Fruit fly (Drosophila melanogaster): Measurements from ENCODE around the gene CG14777.
A peak's percentile ranks its signal among the peaks of the same experiment; 100 is the strongest.

The CG14777 gene

DNA sequence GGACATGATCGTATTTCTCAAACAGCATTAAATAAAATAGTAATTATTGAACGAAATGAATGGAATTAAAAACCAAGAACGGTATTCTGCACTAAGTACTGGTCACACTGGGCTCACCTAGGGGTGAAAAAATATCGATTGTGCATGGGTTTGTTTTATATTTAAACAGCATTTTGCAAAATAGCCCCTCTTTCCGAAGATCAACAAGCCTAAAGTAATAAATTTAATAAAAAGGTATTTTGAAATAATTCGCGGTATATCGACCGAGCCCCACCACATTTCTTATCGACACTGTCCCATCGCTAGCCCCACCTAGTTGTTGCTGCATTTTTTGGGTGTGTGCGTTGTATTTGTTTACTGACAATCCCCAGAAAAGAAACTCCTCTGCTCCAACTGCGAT is 4.6 kb downstream of the CG14777 start, which contains the start of gene pck (continued):
- TF ChIP-seq CG8388 (GFP tag; optimal IDR thresholded peaks at IDR 0.05) (peak; percentile 64), lov (optimal IDR thresholded peaks at IDR 0.05) (no peak), lov (GFP tag; IDR thresholded peaks at IDR 0.05) (peak; percentile 75; the same call in 1 of the 3 replicates), Hmx (GFP tag; optimal IDR thresholded peaks at IDR 0.05) (no peak), CG2116 (GFP tag; optimal IDR thresholded peaks at IDR 0.05) (peak; percentile 78), ham (GFP tag; IDR thresholded peaks at IDR 0.05) (no peak), Camta (GFP tag; optimal IDR thresholded peaks at IDR 0.05) (peak; percentile 69), danr (GFP tag; IDR thresholded peaks at IDR 0.05) (peak; percentile 24; the same call in 1 of the 2 replicates), Taf1 (GFP tag; IDR thresholded peaks at IDR 0.05) (peak; percentile 50), sim (GFP tag; IDR thresholded peaks at IDR 0.05) (no peak), CG4617 (GFP tag; optimal IDR thresholded peaks at IDR 0.05; ENCODE audit: borderline replicate concordance) (peak; percentile 81), CG12942 (GFP tag; optimal IDR thresholded peaks at IDR 0.05) (peak; percentile 66), BEAF-32 (GFP tag; optimal IDR thresholded peaks at IDR 0.05) (peak; percentile 66), CG3726 (GFP tag; IDR thresholded peaks at IDR 0.05) (0 out of 3 replicates have a peak, but pooled peaks have one; percentile 25), vfl (GFP tag; optimal IDR thresholded peaks at IDR 0.05) (peak; percentile 72), dati (GFP tag; IDR thresholded peaks at IDR 0.05) (0 out of 2 replicates have a peak, but pooled peaks have one; percentile 20), CG10321 (GFP tag; IDR thresholded peaks at IDR 0.05) (no peak), CG12659 (GFP tag; optimal IDR thresholded peaks at IDR 0.05) (peak; percentile 67), CG4282 (GFP tag; optimal IDR thresholded peaks at IDR 0.05) (no peak), CG2875 (GFP tag; optimal IDR thresholded peaks at IDR 0.05) (peak; percentile 28), Stat92E (GFP tag; optimal IDR thresholded peaks at IDR 0.05) (no peak), CG30020 (tag; optimal IDR thresholded peaks at IDR 0.05) (peak; percentile 50), prd (optimal IDR thresholded peaks at IDR 0.05) (no peak), prd (GFP tag; IDR thresholded peaks at IDR 0.05) (peak; percentile 83), Lhr (GFP tag; optimal IDR thresholded peaks at IDR 0.05) (peak; percentile 42), onecut (GFP tag; IDR thresholded peaks at IDR 0.05) (peak; percentile 52), CG10209 (GFP tag; optimal IDR thresholded peaks at IDR 0.05) (peak; percentile 37), MBD-R2 (GFP tag; IDR thresholded peaks at IDR 0.05) (peak; percentile 86), Neu2 (GFP tag; optimal IDR thresholded peaks at IDR 0.05; ENCODE audit: borderline replicate concordance) (peak; percentile 1), Dek (tag; optimal IDR thresholded peaks at IDR 0.05) (peak; percentile 14), HLHmδ (GFP tag; optimal IDR thresholded peaks at IDR 0.05) (no peak), ind (GFP tag; optimal IDR thresholded peaks at IDR 0.05) (peak; percentile 74), dimm (GFP tag; IDR thresholded peaks at IDR 0.05) (no peak), NfI (GFP tag; optimal IDR thresholded peaks at IDR 0.05) (peak; percentile 35), CG17568 (GFP tag; optimal IDR thresholded peaks at IDR 0.05) (no peak), unc-4 (GFP tag; IDR thresholded peaks at IDR 0.05; ENCODE audit: partially characterized antibody) (peak; percentile 60), CG7357 (GFP tag; IDR thresholded peaks at IDR 0.05) (peak; percentile 20; the same call in 1 of the 3 replicates), slou (GFP tag; optimal IDR thresholded peaks at IDR 0.05) (no peak), Usf (GFP tag; optimal IDR thresholded peaks at IDR 0.05) (no peak), CG13123 (GFP tag; optimal IDR thresholded peaks at IDR 0.05) (peak; percentile 52), gcm (GFP tag; optimal IDR thresholded peaks at IDR 0.05) (peak; percentile 51), vvl (GFP tag; IDR thresholded peaks at IDR 0.05) (peak; percentile 86), Hr51 (GFP tag; optimal IDR thresholded peaks at IDR 0.05) (peak; percentile 56 to 67), h (optimal IDR thresholded peaks at IDR 0.05) (no peak), CG14050 (GFP tag; IDR thresholded peaks at IDR 0.05) (no peak; the same call in 2 of the 3 replicates), Eip74EF (GFP tag; optimal IDR thresholded peaks at IDR 0.05) (no peak), CG3847 (GFP tag; IDR thresholded peaks at IDR 0.05) (0 out of 2 replicates have a peak, but pooled peaks have one; percentile 26)

All from whole organism, embryonic.